Worm (Caenorhabditis elegans) whole organism, late embryonic: ENCODE measurements around the gene sru-39.

Experiments used
- C38D4.7 ChIP-seq: fragments of 200-800 bp; sonication (Bioruptor generic); optimal IDR thresholded peaks from 2 replicates; lab custom pipeline; 2018; ENCODE audit warnings: mild to moderate bottlenecking, missing genetic modification characterization, moderate library complexity, missing compliant biosample characterization
- ceh-48 ChIP-seq: sonication (generic microtip); optimal IDR thresholded peaks from 2 replicates; lab custom pipeline; 2016; ENCODE audit warnings: missing genetic modification characterization, inconsistent platforms, missing compliant biosample characterization
- dmd-4 ChIP-seq: sonication (generic microtip); optimal IDR thresholded peaks from 2 replicates; lab custom pipeline; 2016; ENCODE audit warnings: borderline replicate concordance, missing genetic modification characterization, missing compliant biosample characterization
- dve-1 ChIP-seq: sonication (generic microtip); optimal IDR thresholded peaks from 2 replicates; lab custom pipeline; 2017; ENCODE audit warnings: antibody characterized with exemption, mild to moderate bottlenecking, missing genetic modification characterization, missing compliant biosample characterization
- nfya-1 ChIP-seq: sonication (generic microtip); optimal IDR thresholded peaks from 2 replicates; lab custom pipeline; 2017; ENCODE audit warnings: missing genetic modification characterization, mild to moderate bottlenecking, missing compliant biosample characterization, antibody characterized with exemption, moderate library complexity
- nhr-11 ChIP-seq: fragments of 150-350 bp; optimal IDR thresholded peaks from 2 replicates; lab custom pipeline; 2014; ENCODE audit warnings: missing biosample characterization, missing genetic modification characterization
- pha-4 ChIP-seq: fragments of 150-350 bp; optimal IDR thresholded peaks from 2 replicates; lab custom pipeline; 2018; ENCODE audit warnings: missing biosample characterization, missing genetic modification reagents, missing genetic modification characterization
- sdc-2 ChIP-seq: sonication (generic microtip); optimal IDR thresholded peaks from 2 replicates; lab custom pipeline; 2016; ENCODE audit warnings: missing genotype, missing genetic modification characterization, missing compliant biosample characterization

DNA sequence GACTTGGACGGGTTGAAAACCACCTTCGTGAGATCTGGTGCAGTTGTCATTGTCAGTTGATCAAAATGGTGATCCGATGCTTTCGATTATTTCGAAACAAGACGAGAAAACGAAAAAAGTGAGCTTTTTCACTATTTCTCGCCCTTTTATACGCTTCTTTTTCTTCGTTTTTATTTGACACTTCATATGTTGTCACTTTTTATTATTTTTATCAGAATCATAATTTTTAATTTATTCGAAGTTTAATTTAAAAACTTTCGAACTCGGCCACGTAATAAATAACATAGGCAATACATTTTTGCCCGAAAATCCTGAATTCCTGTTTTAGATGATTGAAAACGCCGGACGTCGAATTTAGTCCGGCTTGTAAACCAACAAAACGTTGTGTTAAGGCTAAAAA, 48.8 kb upstream of the sru-39 start, which contains the start of gene F58E6.5:
- TF ChIP-seq nfya-1 (no peak), dve-1 (tag; lab: Kevin White, UChicago) (no peak), C38D4.7 (GFP tag; lab: Kevin White, UChicago) (no peak), nhr-11 (tag; lab: Kevin White, UChicago) (no peak), ceh-48 (tag; lab: Kevin White, UChicago) (no peak), dmd-4 (no peak), sdc-2 (tag; lab: Kevin White, UChicago) (no peak), pha-4 (tag; lab: Kevin White, UChicago) (no peak)
